Fruit fly (Drosophila melanogaster): Measurements from ENCODE around the gene CG15771.

Gene CG15771

DNA sequence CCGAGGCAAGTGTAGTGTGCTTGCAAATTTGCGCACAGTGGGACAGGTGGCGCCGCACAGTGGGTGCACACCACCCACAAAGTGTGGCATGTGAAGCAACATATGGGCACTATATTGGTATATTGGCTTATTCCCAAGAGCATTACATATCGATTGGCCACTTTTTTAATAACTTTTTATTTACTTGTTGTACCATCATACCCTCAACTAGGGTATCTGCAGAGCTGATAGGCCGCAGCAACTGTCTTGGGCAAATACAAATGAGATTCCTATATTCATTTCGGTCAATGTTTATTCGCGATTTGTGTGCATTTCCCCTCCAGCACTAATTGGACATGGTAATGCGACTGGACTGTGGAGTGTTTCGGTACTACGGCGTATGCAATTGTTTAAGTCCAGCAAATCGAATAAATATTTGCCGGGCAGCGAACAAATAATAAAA, 30.6 kb upstream of the CG15771 start (continued):
- TF ChIP-seq CG13424 (tag; optimal IDR thresholded peaks at IDR 0.05), result peak; percentile 47
- TF ChIP-seq CG18011 (GFP tag; optimal IDR thresholded peaks at IDR 0.05), result no peak
- peak; percentile 24; the same call in 1 of the 2 replicates for TF ChIP-seq CG31224 (GFP tag; IDR thresholded peaks at IDR 0.05)
- TF ChIP-seq btn (GFP tag; optimal IDR thresholded peaks at IDR 0.05), result peak; percentile 8
- TF ChIP-seq repo (GFP tag; optimal IDR thresholded peaks at IDR 0.05), result peak; percentile 18
- TF ChIP-seq nau (GFP tag; optimal IDR thresholded peaks at IDR 0.05), result peak; percentile 62
- TF ChIP-seq Neu2 (GFP tag; optimal IDR thresholded peaks at IDR 0.05; ENCODE audit: borderline replicate concordance), result no peak
- no peak for TF ChIP-seq Ravus (GFP tag; IDR thresholded peaks at IDR 0.05)
- TF ChIP-seq z (GFP tag; IDR thresholded peaks at IDR 0.05), result no peak
- TF ChIP-seq CG32532 (GFP tag; IDR thresholded peaks at IDR 0.05), result peak; percentile 36; the same call in 1 of the 2 replicates
- peak; percentile 21 for TF ChIP-seq pb (GFP tag; optimal IDR thresholded peaks at IDR 0.05)
- peak; percentile 46 for TF ChIP-seq org-1 (GFP tag; optimal IDR thresholded peaks at IDR 0.05)
- peak; percentile 22 for TF ChIP-seq ac (GFP tag; optimal IDR thresholded peaks at IDR 0.05)
- peak; percentile 89 for TF ChIP-seq CG1603 (tag; optimal IDR thresholded peaks at IDR 0.05)
- no peak for TF ChIP-seq Doc2 (GFP tag; IDR thresholded peaks at IDR 0.05)
- no peak for TF ChIP-seq NFAT (GFP tag; IDR thresholded peaks at IDR 0.05)
- TF ChIP-seq sob (GFP tag; IDR thresholded peaks at IDR 0.05), result peak; percentile 16; the same call in 1 of the 2 replicates
- peak; percentile 54 for TF ChIP-seq Ada2b (GFP tag; IDR thresholded peaks at IDR 0.05)
- TF ChIP-seq CG16863 (GFP tag; optimal IDR thresholded peaks at IDR 0.05), result peak; percentile 21
- peak; percentile 57 for TF ChIP-seq Meics (GFP tag; optimal IDR thresholded peaks at IDR 0.05)
- TF ChIP-seq HLHmδ (GFP tag; optimal IDR thresholded peaks at IDR 0.05), result peak; percentile 41
- peak; percentile 42 for TF ChIP-seq CG17186 (GFP tag; optimal IDR thresholded peaks at IDR 0.05)
- no peak for TF ChIP-seq croc (GFP tag; conservative IDR thresholded peaks at IDR 0.05)
- TF ChIP-seq chn (GFP tag; optimal IDR thresholded peaks at IDR 0.05), result no peak
- peak; percentile 54 for TF ChIP-seq HLH3B (GFP tag; IDR thresholded peaks at IDR 0.05)
- peak; percentile 52 for TF ChIP-seq nmo (GFP tag; optimal IDR thresholded peaks at IDR 0.05)
- peak; percentile 41 for TF ChIP-seq CG14710 (tag; optimal IDR thresholded peaks at IDR 0.05)
- peak; percentile 56 for TF ChIP-seq Sox100B (GFP tag; optimal IDR thresholded peaks at IDR 0.05)
- peak; percentile 43; the same call in 1 of the 2 replicates for TF ChIP-seq ara (GFP tag; IDR thresholded peaks at IDR 0.05)
- TF ChIP-seq Dfd (GFP tag; optimal IDR thresholded peaks at IDR 0.05), result no peak
- no peak for TF ChIP-seq CG12744 (GFP tag; optimal IDR thresholded peaks at IDR 0.05)
- no peak for TF ChIP-seq sima (GFP tag; optimal IDR thresholded peaks at IDR 0.05)
- TF ChIP-seq CG17359 (tag; optimal IDR thresholded peaks at IDR 0.05), result peak; percentile 64
- no peak for TF ChIP-seq Poxn (GFP tag; IDR thresholded peaks at IDR 0.05)
- TF ChIP-seq Side (GFP tag; optimal IDR thresholded peaks at IDR 0.05), result no peak
- TF ChIP-seq ssp (GFP tag; IDR thresholded peaks at IDR 0.05), result peak; percentile 47
- no peak for TF ChIP-seq CG3163 (GFP tag; optimal IDR thresholded peaks at IDR 0.05)
- no peak for TF ChIP-seq amos (GFP tag; IDR thresholded peaks at IDR 0.05; ENCODE audit: partially characterized antibody)
- TF ChIP-seq slou (GFP tag; optimal IDR thresholded peaks at IDR 0.05), result peak; percentile 5
- TF ChIP-seq her (GFP tag; optimal IDR thresholded peaks at IDR 0.05), result no peak
- TF ChIP-seq CG11398 (GFP tag; optimal IDR thresholded peaks at IDR 0.05), result peak; percentile 55
- peak; percentile 39 for TF ChIP-seq CG12219 (GFP tag; optimal IDR thresholded peaks at IDR 0.05)
- TF ChIP-seq CG12104 (GFP tag; optimal IDR thresholded peaks at IDR 0.05), result peak; percentile 15
- no peak for TF ChIP-seq Dip3 (GFP tag; optimal IDR thresholded peaks at IDR 0.05)
- TF ChIP-seq Sry-δ (GFP tag; optimal IDR thresholded peaks at IDR 0.05), result no peak
- TF ChIP-seq pros (GFP tag; optimal IDR thresholded peaks at IDR 0.05), result no peak
- TF ChIP-seq fd96Cb (tag; optimal IDR thresholded peaks at IDR 0.05), result peak; percentile 27
- TF ChIP-seq Pdp1 (GFP tag; optimal IDR thresholded peaks at IDR 0.05), result peak; percentile 45 to 64
- TF ChIP-seq Dll (GFP tag; IDR thresholded peaks at IDR 0.05; ENCODE audit: partially characterized antibody), result no peak
- peak; percentile 32 for TF ChIP-seq CG30403 (GFP tag; optimal IDR thresholded peaks at IDR 0.05)
- TF ChIP-seq wor (GFP tag; IDR thresholded peaks at IDR 0.05), result peak; percentile 64

Data from whole organism, embryonic.